Fruit fly (Drosophila melanogaster) whole organism, embryonic: Measurements from ENCODE around the gene Pi3K68D.

Experiments used
- BtbVII ChIP-seq: fragments of 200-800 bp; sonication (Bioruptor generic); optimal IDR thresholded peaks from 3 replicates; lab custom pipeline; 2017; ENCODE audit warnings: missing biosample characterization, mild to moderate bottlenecking, missing genetic modification characterization
- CG11504 ChIP-seq: fragments of 200-800 bp; sonication (Bioruptor generic); optimal IDR thresholded peaks from 3 replicates; lab custom pipeline; 2019; ENCODE audit warnings: missing biosample characterization, mild to moderate bottlenecking, missing genetic modification characterization, moderate library complexity
- CG12071 ChIP-seq: fragments of 200-800 bp; sonication (Bioruptor generic); optimal IDR thresholded peaks from 3 replicates; lab custom pipeline; 2018; ENCODE audit warnings: missing biosample characterization, mild to moderate bottlenecking, missing genetic modification characterization
- CG1233 ChIP-seq: fragments of 200-800 bp; sonication (Bioruptor generic); optimal IDR thresholded peaks from 4 replicates; lab custom pipeline; 2018; ENCODE audit warnings: missing biosample characterization, mild to moderate bottlenecking, missing genetic modification characterization
- CG13424 ChIP-seq: fragments of 200-800 bp; sonication (Bioruptor generic); optimal IDR thresholded peaks from 2 replicates; lab custom pipeline; 2019; ENCODE audit warnings: missing biosample characterization, mild to moderate bottlenecking, missing genetic modification characterization, moderate library complexity
- CG13775 ChIP-seq: fragments of 200-800 bp; sonication (Bioruptor generic); optimal IDR thresholded peaks from 3 replicates; lab custom pipeline; 2017; ENCODE audit warnings: missing biosample characterization, mild to moderate bottlenecking, missing genetic modification characterization
- CG15269 ChIP-seq: fragments of 200-800 bp; sonication (Bioruptor generic); optimal IDR thresholded peaks from 2 replicates; lab custom pipeline; 2018; ENCODE audit warnings: missing biosample characterization, mild to moderate bottlenecking, missing genetic modification characterization, moderate library complexity
- CG1647 ChIP-seq: fragments of 200-800 bp; sonication (Bioruptor generic); optimal IDR thresholded peaks from 3 replicates; lab custom pipeline; 2016; ENCODE audit warnings: missing biosample characterization, missing genetic modification characterization
- CG16813 ChIP-seq: fragments of 200-800 bp; sonication (Bioruptor generic); IDR thresholded peaks from 3 replicates; pipeline ENCODE4 v1.3.6; 2022; ENCODE audit warnings: missing biosample characterization, missing genetic modification characterization; ENCODE audit not compliant: partially characterized antibody
- CG17359 ChIP-seq: fragments of 200-800 bp; sonication (Bioruptor generic); optimal IDR thresholded peaks from 3 replicates; lab custom pipeline; 2018; ENCODE audit warnings: missing biosample characterization, mild to moderate bottlenecking, missing genetic modification characterization, moderate library complexity
- CG17829 ChIP-seq: fragments of 200-800 bp; optimal IDR thresholded peaks from 2 replicates; lab custom pipeline; 2019; ENCODE audit warnings: missing biosample characterization, mild to moderate bottlenecking, missing genetic modification characterization, moderate library complexity
- CG18764 ChIP-seq: fragments of 200-800 bp; sonication (Bioruptor generic); optimal IDR thresholded peaks from 3 replicates; lab custom pipeline; 2016; ENCODE audit warnings: missing biosample characterization, missing genetic modification characterization
- CG4424 ChIP-seq: fragments of 200-800 bp; sonication (Bioruptor generic); optimal IDR thresholded peaks from 3 replicates; lab custom pipeline; 2016; ENCODE audit warnings: missing biosample characterization, missing genetic modification characterization
- CG4820 ChIP-seq: fragments of 200-800 bp; sonication (Bioruptor generic); optimal IDR thresholded peaks from 3 replicates; lab custom pipeline; 2016; ENCODE audit warnings: missing biosample characterization, missing genetic modification characterization
- CG6175 ChIP-seq: fragments of 200-800 bp; sonication (Bioruptor generic); IDR thresholded peaks from 3 replicates; pipeline ENCODE4 v1.3.6; 2022; ENCODE audit warnings: missing biosample characterization, missing genetic modification characterization
- CG6854 ChIP-seq: fragments of 200-800 bp; sonication (Bioruptor generic); optimal IDR thresholded peaks from 3 replicates; lab custom pipeline; 2017; ENCODE audit warnings: missing biosample characterization, mild to moderate bottlenecking, missing genetic modification characterization
- CG8089 ChIP-seq: fragments of 200-800 bp; sonication (Bioruptor generic); optimal IDR thresholded peaks from 3 replicates; lab custom pipeline; 2016; ENCODE audit warnings: missing biosample characterization, missing genetic modification characterization
- CG8944 ChIP-seq: fragments of 200-800 bp; sonication (Bioruptor generic); optimal IDR thresholded peaks from 3 replicates; lab custom pipeline; 2016; ENCODE audit warnings: missing biosample characterization, missing genetic modification characterization
- CG9609 ChIP-seq: fragments of 200-800 bp; sonication (Bioruptor generic); optimal IDR thresholded peaks from 3 replicates; lab custom pipeline; 2016; ENCODE audit warnings: missing biosample characterization, missing genetic modification characterization
- D ChIP-seq, 2 experiments: fragments of 200-800 bp in 1 of 2; fragments of >200 bp in 1 of 2; sonication (Bioruptor generic) in 1 of 2; optimal IDR thresholded peaks; 2 replicates in 1 of 2; 3 replicates in 1 of 2; lab custom pipeline; 2017; ENCODE audit warnings: mild to moderate bottlenecking in 1 of 2, missing biosample characterization in 1 of 2, missing genetic modification characterization in 1 of 2, missing genetic modification reagents in 1 of 2
- D19A ChIP-seq: fragments of 200-800 bp; optimal IDR thresholded peaks from 3 replicates; lab custom pipeline; 2019; ENCODE audit warnings: missing biosample characterization, mild to moderate bottlenecking, missing genetic modification characterization, moderate library complexity
- Drgx ChIP-seq: fragments of 200-800 bp; sonication (Bioruptor generic); IDR thresholded peaks from 2 replicates; pipeline ENCODE4 v1.3.6; 2022; ENCODE audit warnings: missing biosample characterization, missing genetic modification characterization
- ERR ChIP-seq: fragments of 200-800 bp; sonication (Bioruptor generic); optimal IDR thresholded peaks from 2 replicates; lab custom pipeline; 2016; ENCODE audit warnings: missing biosample characterization, missing genetic modification characterization
- Gsc ChIP-seq: fragments of 200-800 bp; sonication (Bioruptor generic); IDR thresholded peaks from 2 replicates; pipeline ENCODE4 v1.3.6; 2022; ENCODE audit warnings: missing biosample characterization, missing genetic modification characterization
- H2.0 ChIP-seq: fragments of 200-800 bp; sonication (Bioruptor generic); IDR thresholded peaks from 2 replicates; pipeline ENCODE4 v1.3.6; 2022; ENCODE audit warnings: missing biosample characterization, missing genetic modification characterization
- Hmr ChIP-seq: fragments of 200-800 bp; sonication (Bioruptor generic); optimal IDR thresholded peaks from 3 replicates; lab custom pipeline; 2017; ENCODE audit warnings: mild to moderate bottlenecking, missing biosample characterization, missing genetic modification reagents, missing genetic modification characterization
- Hmx ChIP-seq: fragments of 200-800 bp; sonication (Bioruptor generic); optimal IDR thresholded peaks from 2 replicates; lab custom pipeline; 2016; ENCODE audit warnings: missing biosample characterization, missing genetic modification characterization
- Myb ChIP-seq: fragments of 200-800 bp; sonication (Bioruptor generic); optimal IDR thresholded peaks from 2 replicates; lab custom pipeline; 2016; ENCODE audit warnings: missing biosample characterization, missing genetic modification characterization
- Optix ChIP-seq: fragments of 200-800 bp; sonication (Bioruptor generic); IDR thresholded peaks from 3 replicates; pipeline ENCODE4 v1.3.6; 2022; ENCODE audit warnings: missing biosample characterization, missing genetic modification characterization
- Ravus ChIP-seq: fragments of 200-800 bp; sonication (Bioruptor generic); IDR thresholded peaks from 2 replicates; pipeline ENCODE4 v1.3.6; 2022; ENCODE audit warnings: missing biosample characterization, missing genetic modification characterization
- Tbp ChIP-seq: fragments of >200 bp; optimal IDR thresholded peaks from 2 replicates; lab custom pipeline; 2018; ENCODE audit warnings: missing biosample characterization, missing genetic modification characterization
- ac ChIP-seq: fragments of 200-800 bp; sonication (Bioruptor generic); optimal IDR thresholded peaks from 3 replicates; lab custom pipeline; 2017; ENCODE audit warnings: missing biosample characterization, mild to moderate bottlenecking, missing genetic modification characterization
- bbx ChIP-seq: fragments of 200-800 bp; sonication (Bioruptor generic); IDR thresholded peaks from 2 replicates; pipeline ENCODE4 v1.3.6; 2022; ENCODE audit warnings: missing biosample characterization, missing genetic modification characterization; ENCODE audit not compliant: partially characterized antibody
- dan ChIP-seq: fragments of 200-800 bp; sonication (Bioruptor generic); IDR thresholded peaks from 2 replicates; pipeline ENCODE4 v1.3.6; 2022; ENCODE audit warnings: missing biosample characterization, missing genetic modification characterization
- dpn ChIP-seq, 2 experiments: fragments of 200-800 bp; sonication (Bioruptor generic); optimal IDR thresholded peaks; 3 replicates each; lab custom pipeline; 2016; ENCODE audit warnings: missing biosample characterization in 2 of 2, missing genetic modification characterization in 2 of 2
- ewg ChIP-seq: fragments of 200-800 bp; sonication (Bioruptor generic); optimal IDR thresholded peaks from 3 replicates; lab custom pipeline; 2017; ENCODE audit warnings: mild to moderate bottlenecking, missing biosample characterization, missing genetic modification reagents, missing genetic modification characterization
- ham ChIP-seq: fragments of 200-800 bp; sonication (Bioruptor generic); IDR thresholded peaks from 2 replicates; pipeline ENCODE4 v1.3.6; 2022; ENCODE audit warnings: missing biosample characterization, missing genetic modification characterization
- jing ChIP-seq: fragments of 200-800 bp; sonication (Bioruptor generic); optimal IDR thresholded peaks from 2 replicates; lab custom pipeline; 2018; ENCODE audit warnings: missing biosample characterization, mild to moderate bottlenecking, missing genetic modification characterization
- lmd ChIP-seq: fragments of 200-800 bp; sonication (Bioruptor generic); IDR thresholded peaks from 2 replicates; pipeline ENCODE4 v1.3.6; 2022; ENCODE audit warnings: missing biosample characterization, missing genetic modification characterization
- org-1 ChIP-seq: fragments of 200-800 bp; sonication (Bioruptor generic); optimal IDR thresholded peaks from 2 replicates; lab custom pipeline; 2017; ENCODE audit warnings: missing biosample characterization, missing genetic modification characterization
- pb ChIP-seq: fragments of 200-800 bp; sonication (Bioruptor generic); optimal IDR thresholded peaks from 3 replicates; lab custom pipeline; 2016; ENCODE audit warnings: missing biosample characterization, missing genetic modification characterization
- tgo ChIP-seq: fragments of 200-800 bp; sonication (Bioruptor generic); IDR thresholded peaks from 3 replicates; pipeline ENCODE4 v1.3.6; 2022; ENCODE audit warnings: missing biosample characterization, missing genetic modification characterization
- tin ChIP-seq: fragments of 200-800 bp; sonication (Bioruptor generic); optimal IDR thresholded peaks from 3 replicates; lab custom pipeline; 2016; ENCODE audit warnings: missing biosample characterization, missing genetic modification characterization
- tio ChIP-seq: fragments of 200-800 bp; sonication (Bioruptor generic); optimal IDR thresholded peaks from 2 replicates; lab custom pipeline; 2017; ENCODE audit warnings: missing biosample characterization, missing genetic modification characterization, inconsistent platforms
- toy ChIP-seq: fragments of 200-800 bp; sonication (Bioruptor generic); IDR thresholded peaks from 2 replicates; pipeline ENCODE4 v1.3.6; 2022; ENCODE audit warnings: missing biosample characterization, missing genetic modification characterization
- unpg ChIP-seq: fragments of 200-800 bp; sonication (Bioruptor generic); optimal IDR thresholded peaks from 3 replicates; lab custom pipeline; 2018; ENCODE audit warnings: missing biosample characterization, mild to moderate bottlenecking, missing genetic modification characterization, moderate library complexity
- vfl ChIP-seq: fragments of 200-800 bp; sonication (Bioruptor generic); optimal IDR thresholded peaks from 2 replicates; lab custom pipeline; 2016; ENCODE audit warnings: missing biosample characterization, missing genetic modification characterization
- z ChIP-seq: fragments of 200-800 bp; sonication (Bioruptor generic); IDR thresholded peaks from 3 replicates; pipeline ENCODE4 v1.3.6; 2022; ENCODE audit warnings: missing biosample characterization, missing genetic modification characterization

Pi3K68D gene

DNA sequence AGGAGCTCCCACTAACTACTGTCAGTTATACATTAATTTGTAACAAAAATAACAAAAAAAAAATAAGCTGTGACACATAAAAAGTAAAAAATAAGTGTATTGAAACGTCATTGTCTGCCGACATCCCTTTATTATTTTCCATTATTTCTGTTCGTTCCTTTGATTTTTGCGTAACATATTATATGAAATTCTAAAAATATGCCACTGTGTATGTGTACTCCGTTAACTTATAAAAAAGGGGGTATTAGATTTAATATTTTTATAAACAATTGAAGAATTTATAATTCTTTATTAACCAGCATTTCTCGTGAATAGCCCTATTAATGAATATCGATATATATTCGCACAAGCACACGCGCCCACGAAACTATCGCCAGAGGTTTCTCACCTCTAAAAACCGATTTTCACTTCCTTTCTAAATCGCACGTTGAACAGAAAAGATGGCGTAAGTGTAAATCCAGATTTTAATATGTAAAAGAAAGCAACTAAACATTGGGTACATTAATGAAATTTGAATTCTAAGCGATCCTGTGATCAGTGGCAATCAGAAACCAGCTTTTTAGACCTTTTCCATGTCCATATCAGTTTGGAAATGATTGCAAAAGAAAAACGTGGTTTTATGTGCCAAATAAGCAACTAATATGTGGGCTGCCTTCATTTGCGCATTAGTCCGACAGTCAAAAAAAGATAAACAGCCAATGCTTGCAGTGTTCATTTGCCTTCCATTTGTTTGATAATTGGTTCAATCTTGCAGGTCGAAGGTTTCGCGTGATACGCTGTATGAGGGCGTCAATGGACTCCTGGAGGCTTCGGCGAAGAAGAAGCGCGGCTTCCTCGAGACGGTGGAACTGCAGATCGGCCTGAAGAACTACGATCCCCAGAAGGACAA, 32.9 kb upstream of the Pi3K68D start, which contains the start of gene RpL10Ab (continued):
- no peak for TF ChIP-seq Gsc (GFP tag; lab: Robert Waterston, UW)
- TF ChIP-seq CG8089 (GFP tag; lab: Kevin White, UChicago): peak; percentile 16
- TF ChIP-seq CG4820 (GFP tag; lab: Kevin White, UChicago): peak; percentile 45
- TF ChIP-seq Tbp (GFP tag; lab: Kevin White, UChicago): no peak
- peak; percentile 60 for TF ChIP-seq CG4424 (GFP tag; lab: Kevin White, UChicago)
- TF ChIP-seq CG17359: peak; percentile 31
- TF ChIP-seq D (optimal IDR thresholded peaks at IDR 0.05; lab: Kevin White, UChicago): no peak
- peak; percentile 83 for TF ChIP-seq D (GFP tag; optimal IDR thresholded peaks at IDR 0.05; lab: Kevin White, UChicago)
- no peak for TF ChIP-seq ERR (GFP tag; lab: Kevin White, UChicago)
- 0 out of 2 replicates have a peak, but pooled peaks have one; percentile 22 for TF ChIP-seq dan (GFP tag; lab: Robert Waterston, UW)
- peak; percentile 71 for TF ChIP-seq tgo (GFP tag; lab: Robert Waterston, UW)
- TF ChIP-seq tio (GFP tag; lab: Kevin White, UChicago): peak; percentile 64
- TF ChIP-seq Myb (GFP tag; lab: Kevin White, UChicago): no peak
- peak; percentile 3 for TF ChIP-seq ewg
- peak; percentile 90 for TF ChIP-seq CG16813 (GFP tag; lab: Robert Waterston, UW)
- TF ChIP-seq Hmx: no peak
- TF ChIP-seq CG13775 (GFP tag; lab: Kevin White, UChicago): peak; percentile 79
- TF ChIP-seq Hmr (GFP tag; lab: Kevin White, UChicago): peak; percentile 68
- TF ChIP-seq CG13424 (tag; lab: Kevin White, UChicago): peak; percentile 61
- TF ChIP-seq org-1: peak; percentile 34
- TF ChIP-seq CG8944: no peak
- peak; percentile 21; the same call in 1 of the 2 replicates for TF ChIP-seq toy
- no peak for TF ChIP-seq ham
- TF ChIP-seq CG18764 (GFP tag; lab: Kevin White, UChicago): peak; percentile 32
- TF ChIP-seq unpg (GFP tag; lab: Kevin White, UChicago): peak; percentile 53
- TF ChIP-seq ac (GFP tag; lab: Kevin White, UChicago): no peak
- no peak for TF ChIP-seq CG6854 (GFP tag; lab: Kevin White, UChicago)
- peak; percentile 61 for TF ChIP-seq H2.0
- TF ChIP-seq Ravus (GFP tag; lab: Robert Waterston, UW): no peak
- TF ChIP-seq CG17829 (tag; lab: Kevin White, UChicago): peak; percentile 63
- TF ChIP-seq Optix (GFP tag; lab: Robert Waterston, UW): peak; percentile 50; the same call in 1 of the 3 replicates
- no peak for TF ChIP-seq z
- peak; percentile 19 to 43 for TF ChIP-seq dpn (GFP tag; optimal IDR thresholded peaks at IDR 0.05; lab: Kevin White, UChicago)
- peak; percentile 26 for TF ChIP-seq tin
- peak; percentile 51; the same call in 1 of the 3 replicates for TF ChIP-seq CG6175 (GFP tag; lab: Robert Waterston, UW)
- TF ChIP-seq BtbVII (GFP tag; lab: Kevin White, UChicago): peak; percentile 68
- no peak for TF ChIP-seq CG9609 (GFP tag; lab: Kevin White, UChicago)
- peak; percentile 34 for TF ChIP-seq CG15269 (tag; lab: Kevin White, UChicago)
- TF ChIP-seq CG11504 (tag; lab: Kevin White, UChicago): peak; percentile 83
- TF ChIP-seq pb (GFP tag; lab: Kevin White, UChicago): peak; percentile 53
- TF ChIP-seq Drgx (GFP tag; lab: Robert Waterston, UW): peak; percentile 21; the same call in 1 of the 2 replicates
- TF ChIP-seq CG1233 (GFP tag; lab: Kevin White, UChicago): peak; percentile 51
- TF ChIP-seq vfl (GFP tag; lab: Kevin White, UChicago): no peak
- TF ChIP-seq jing: no peak
- peak; percentile 82 for TF ChIP-seq CG12071 (GFP tag; lab: Kevin White, UChicago)
- peak; percentile 33 for TF ChIP-seq D19A
- TF ChIP-seq lmd (GFP tag; lab: Robert Waterston, UW): peak; percentile 71
- TF ChIP-seq CG1647 (GFP tag; lab: Kevin White, UChicago): peak; percentile 17
- peak; percentile 95 for TF ChIP-seq bbx (GFP tag; lab: Robert Waterston, UW)
